Fruit fly (Drosophila melanogaster) whole organism, pupa: Measurements from ENCODE around the gene CG9609.

Source experiments
- CG15710 ChIP-seq: fragments of 200-800 bp; sonication (Bioruptor generic); optimal IDR thresholded peaks from 2 replicates; lab custom pipeline; 2018; ENCODE audit warnings: missing biosample characterization, mild to moderate bottlenecking, missing genetic modification characterization, moderate library complexity
- CG8159 ChIP-seq: fragments of 200-800 bp; sonication (Bioruptor generic); optimal IDR thresholded peaks from 3 replicates; lab custom pipeline; 2018; ENCODE audit warnings: missing biosample characterization, mild to moderate bottlenecking, missing genetic modification characterization, moderate library complexity

dm6 chrX:16818186-16818585 lies 31.4 kb upstream of the CG9609 start:
- TF ChIP-seq CG8159 (tag; lab: Kevin White, UChicago) (no peak), CG15710 (tag; lab: Kevin White, UChicago) (no peak)
